Worm (Caenorhabditis elegans): ENCODE measurements around the gene srx-7.

Gene srx-7

DNA sequence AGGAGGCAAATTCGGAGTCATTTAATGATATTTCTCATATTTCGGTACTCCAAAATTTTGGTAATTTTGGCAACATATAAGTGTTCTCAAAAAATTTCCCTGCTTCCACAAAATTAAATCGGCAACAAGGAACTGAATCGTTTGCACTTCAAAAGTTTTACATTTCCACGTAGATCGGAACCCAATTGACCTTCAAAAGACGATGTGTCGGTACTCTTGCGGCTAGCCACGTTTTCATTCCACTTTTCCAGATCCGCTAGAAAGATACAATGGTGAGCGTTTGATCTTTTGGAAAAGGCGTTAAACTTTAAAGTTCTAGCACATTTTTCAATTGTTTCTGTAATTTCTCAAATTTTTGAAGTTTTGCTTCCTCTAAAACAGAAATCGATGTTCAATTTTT lies 36.9 kb downstream of the srx-7 start:
- TF ChIP-seq dve-1 (tag; optimal IDR thresholded peaks at IDR 0.05) (no peak), ceh-14 (tag; optimal IDR thresholded peaks at IDR 0.05) (no peak), ceh-45 (GFP tag; IDR thresholded peaks at IDR 0.05) (no peak), C08G9.2 (tag; optimal IDR thresholded peaks at IDR 0.05) (no peak), syd-9 (tag; optimal IDR thresholded peaks at IDR 0.05) (no peak), fax-1 (tag; optimal IDR thresholded peaks at IDR 0.05) (no peak), odd-2 (tag; optimal IDR thresholded peaks at IDR 0.05) (no peak), hlh-30 (tag; optimal IDR thresholded peaks at IDR 0.05; ENCODE audit: insufficient read depth) (no peak), Y22D7AL.16 (tag; optimal IDR thresholded peaks at IDR 0.05) (no peak), T23F11.4 (GFP tag; optimal IDR thresholded peaks at IDR 0.05) (no peak), ceh-9 (tag; optimal IDR thresholded peaks at IDR 0.05) (no peak), zip-5 (tag; optimal IDR thresholded peaks at IDR 0.05) (no peak), ahr-1 (tag; optimal IDR thresholded peaks at IDR 0.05) (no peak)

ce11 chrV:597823-598222 lies 37.8 kb downstream of the srx-7 start:
- TF ChIP-seq pha-2 (tag; optimal IDR thresholded peaks at IDR 0.05): no peak
- no peak for TF ChIP-seq ceh-34 (tag; optimal IDR thresholded peaks at IDR 0.05)
- no peak for TF ChIP-seq C38D4.7 (GFP tag; optimal IDR thresholded peaks at IDR 0.05)
- no peak for TF ChIP-seq unc-55 (GFP tag; optimal IDR thresholded peaks at IDR 0.05)
- no peak for TF ChIP-seq npax-4 (tag; optimal IDR thresholded peaks at IDR 0.05)
- no peak for TF ChIP-seq syd-9 (tag; optimal IDR thresholded peaks at IDR 0.05)
- no peak for TF ChIP-seq mec-3 (tag; optimal IDR thresholded peaks at IDR 0.05; ENCODE audit: borderline replicate concordance)
- TF ChIP-seq K09A11.1 (tag; optimal IDR thresholded peaks at IDR 0.05; ENCODE audit: insufficient read depth): no peak
- no peak for TF ChIP-seq ref-2 (tag; optimal IDR thresholded peaks at IDR 0.05)
- no peak for TF ChIP-seq pat-9 (tag; optimal IDR thresholded peaks at IDR 0.05)
- TF ChIP-seq ets-4 (tag; optimal IDR thresholded peaks at IDR 0.05): no peak
- no peak for TF ChIP-seq tbx-2 (tag; optimal IDR thresholded peaks at IDR 0.05)

DNA sequence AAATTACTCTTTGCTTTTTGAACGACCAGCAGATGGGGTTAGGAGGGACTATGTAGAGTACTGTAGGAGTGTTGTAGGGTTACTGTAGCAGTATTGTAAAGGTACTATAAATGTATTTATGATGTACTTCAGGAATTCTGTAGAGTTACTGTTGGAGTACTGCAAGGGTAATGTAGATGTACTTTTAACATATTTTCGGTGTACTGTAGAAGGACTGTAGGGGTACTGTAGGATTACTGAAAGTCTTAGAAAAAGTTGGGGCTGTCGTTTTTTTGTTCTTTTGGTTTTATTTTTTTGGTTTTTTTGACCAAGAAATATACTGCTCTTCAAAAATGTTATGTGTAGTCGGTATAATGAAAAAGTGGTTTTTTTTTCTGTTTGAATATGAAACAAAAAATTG lies 38.6 kb downstream of the srx-7 start:
- TF ChIP-seq unc-3 (GFP tag; conservative IDR thresholded peaks at IDR 0.05) (no peak), unc-3 (tag; optimal IDR thresholded peaks at IDR 0.05) (no peak), ceh-2 (tag; optimal IDR thresholded peaks at IDR 0.05) (no peak), lim-6 (tag; optimal IDR thresholded peaks at IDR 0.05) (no peak), madf-2 (tag; optimal IDR thresholded peaks at IDR 0.05) (no peak), K09A11.1 (tag; optimal IDR thresholded peaks at IDR 0.05; ENCODE audit: insufficient read depth) (no peak), ceh-48 (tag; optimal IDR thresholded peaks at IDR 0.05) (no peak), ttx-3 (tag; optimal IDR thresholded peaks at IDR 0.05) (no peak), sox-4 (tag; optimal IDR thresholded peaks at IDR 0.05) (no peak), npax-4 (tag; optimal IDR thresholded peaks at IDR 0.05) (no peak), dmd-4 (tag; optimal IDR thresholded peaks at IDR 0.05; ENCODE audit: borderline replicate concordance) (no peak), pha-4 (tag; optimal IDR thresholded peaks at IDR 0.05) (no peak)

DNA sequence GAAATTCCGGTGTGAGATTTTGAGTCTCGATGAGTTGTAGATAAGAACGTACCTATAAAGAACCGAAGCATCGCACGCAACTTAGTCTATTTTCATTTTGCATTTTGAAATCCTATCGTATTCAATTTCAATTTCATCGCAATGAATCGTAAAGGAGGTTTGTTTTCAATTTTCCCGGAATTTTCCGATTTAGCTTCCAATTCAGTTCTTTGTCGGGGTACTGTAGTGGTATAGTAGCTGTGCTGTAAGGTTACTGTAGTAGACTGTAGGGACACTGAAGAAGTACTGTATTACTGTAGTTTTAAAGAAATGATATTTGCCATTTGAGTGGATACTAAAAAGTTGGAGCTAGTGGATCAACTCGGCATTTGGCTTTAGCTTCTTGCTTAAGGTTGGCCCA lies 39.8 kb downstream of the srx-7 start:
- TF ChIP-seq nhr-11 (tag; optimal IDR thresholded peaks at IDR 0.05) (no peak), ceh-45 (GFP tag; IDR thresholded peaks at IDR 0.05) (no peak), sdc-2 (tag; optimal IDR thresholded peaks at IDR 0.05) (no peak), sox-2 (GFP tag; IDR thresholded peaks at IDR 0.05) (no peak), odd-2 (tag; optimal IDR thresholded peaks at IDR 0.05) (no peak), mec-3 (tag; optimal IDR thresholded peaks at IDR 0.05; ENCODE audit: borderline replicate concordance) (no peak), ets-4 (tag; optimal IDR thresholded peaks at IDR 0.05) (no peak), hlh-8 (tag; optimal IDR thresholded peaks at IDR 0.05) (no peak), pax-1 (tag; optimal IDR thresholded peaks at IDR 0.05) (no peak), rnt-1 (tag; optimal IDR thresholded peaks at IDR 0.05) (no peak), ahr-1 (tag; optimal IDR thresholded peaks at IDR 0.05) (no peak), ceh-48 (tag; optimal IDR thresholded peaks at IDR 0.05) (no peak), ceh-2 (tag; optimal IDR thresholded peaks at IDR 0.05) (no peak)
